Worm (Caenorhabditis elegans): Measurements from ENCODE around the gene prkl-1.

The prkl-1 gene

DNA sequence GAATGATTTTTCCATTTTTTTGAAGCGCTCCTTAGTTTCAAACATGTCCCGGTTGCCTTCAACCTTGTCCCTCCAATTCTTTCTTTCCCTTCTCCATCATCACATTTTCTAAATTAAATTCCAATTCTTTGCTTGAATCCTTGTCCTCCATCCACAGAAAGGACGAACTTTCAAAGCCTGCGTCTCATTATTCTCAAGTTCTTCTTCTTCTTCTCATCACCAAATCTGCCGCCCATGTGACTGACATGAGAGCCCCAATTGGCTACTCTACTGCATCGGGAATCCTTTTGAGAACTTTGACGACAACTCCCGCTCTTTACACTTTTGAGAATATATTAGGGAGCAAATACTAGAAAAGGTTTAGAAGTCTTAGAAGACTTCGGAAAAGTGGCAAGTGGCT is 30.1 kb downstream of the prkl-1 start:
- TF ChIP-seq B0019.2 (GFP tag; conservative IDR thresholded peaks at IDR 0.05): no peak

- no peak for TF ChIP-seq K11D2.4 (GFP tag; IDR thresholded peaks at IDR 0.05)
- TF ChIP-seq rec-8 (tag; optimal IDR thresholded peaks at IDR 0.05): no peak
Observed at ce11 chrIV:6954682-6955081, 32.1 kb downstream of the prkl-1 start.

- no peak for TF ChIP-seq lin-40 (tag; optimal IDR thresholded peaks at IDR 0.05)
Observed at ce11 chrIV:6951259-6951658, 35.5 kb downstream of the prkl-1 start.

DNA sequence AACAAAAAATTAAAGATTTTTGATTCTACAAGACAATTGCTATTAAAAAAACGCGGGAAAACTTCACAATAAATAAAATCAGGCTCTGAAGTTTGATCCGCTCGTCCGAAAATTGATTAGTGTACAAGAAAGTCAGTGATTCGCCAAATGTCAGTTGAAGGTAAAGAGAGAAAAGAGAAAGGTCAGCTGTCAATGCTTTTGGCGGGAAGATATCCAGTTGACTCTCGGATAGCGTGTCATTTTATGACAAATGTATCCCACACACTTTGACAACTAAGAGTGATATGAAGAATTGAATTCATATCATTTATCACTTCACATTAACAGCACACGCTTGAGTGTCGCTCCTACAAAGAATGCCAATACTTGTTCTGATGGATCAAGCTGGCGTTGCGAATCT is 39.9 kb downstream of the prkl-1 start:
- TF ChIP-seq hlh-12 (tag; optimal IDR thresholded peaks at IDR 0.05) (no peak), B0035.1 (tag; optimal IDR thresholded peaks at IDR 0.05) (no peak), Y95B8A.8 (GFP tag; IDR thresholded peaks at IDR 0.05) (no peak), snpc-1.3 (tag; optimal IDR thresholded peaks at IDR 0.05; ENCODE audit: insufficient read depth) (no peak), egrh-3 (GFP tag; IDR thresholded peaks at IDR 0.05) (no peak), dpl-1 (GFP tag; optimal IDR thresholded peaks at IDR 0.05) (no peak), pha-4 (tag; optimal IDR thresholded peaks at IDR 0.05) (no peak), nhr-179 (tag; optimal IDR thresholded peaks at IDR 0.05) (no peak), lin-40 (tag; optimal IDR thresholded peaks at IDR 0.05) (no peak), ztf-25 (GFP tag; IDR thresholded peaks at IDR 0.05) (no peak), ztf-6 (GFP tag; IDR thresholded peaks at IDR 0.05) (no peak), ekl-4 (GFP tag; IDR thresholded peaks at IDR 0.05) (no peak), F39B2.1 (GFP tag; IDR thresholded peaks at IDR 0.05) (no peak), K12H6.12 (tag; optimal IDR thresholded peaks at IDR 0.05) (no peak)

ce11 chrIV:6941101-6941500 is 45.6 kb downstream of the prkl-1 start:
- no peak for TF ChIP-seq sptf-2 (GFP tag; optimal IDR thresholded peaks at IDR 0.05)
- TF ChIP-seq tbp1 (GFP tag; optimal IDR thresholded peaks at IDR 0.05): no peak
- TF ChIP-seq snpc-1.3 (tag; optimal IDR thresholded peaks at IDR 0.05; ENCODE audit: insufficient read depth): no peak
- TF ChIP-seq rcor-1 (GFP tag; IDR thresholded peaks at IDR 0.05): no peak
- TF ChIP-seq dpl-1 (GFP tag; optimal IDR thresholded peaks at IDR 0.05): no peak
- TF ChIP-seq zim-3 (tag; optimal IDR thresholded peaks at IDR 0.05): no peak
- no peak for TF ChIP-seq mes-4 (tag; optimal IDR thresholded peaks at IDR 0.05)
- TF ChIP-seq ztf-6 (GFP tag; IDR thresholded peaks at IDR 0.05): no peak
- TF ChIP-seq ceh-91 (GFP tag; IDR thresholded peaks at IDR 0.05): no peak
- TF ChIP-seq K11D2.4 (GFP tag; IDR thresholded peaks at IDR 0.05): no peak
- TF ChIP-seq ama-1 (optimal IDR thresholded peaks at IDR 0.05): no peak
- no peak for TF ChIP-seq ama-1 (GFP tag; optimal IDR thresholded peaks at IDR 0.05)
- TF ChIP-seq F10E7.11 (tag; optimal IDR thresholded peaks at IDR 0.05): no peak
- no peak for TF ChIP-seq B0019.2 (GFP tag; conservative IDR thresholded peaks at IDR 0.05)

- no peak for TF ChIP-seq B0035.1 (tag; optimal IDR thresholded peaks at IDR 0.05)
- no peak for TF ChIP-seq snpc-1.3 (tag; optimal IDR thresholded peaks at IDR 0.05; ENCODE audit: insufficient read depth)
- no peak for TF ChIP-seq efl-1 (GFP tag; optimal IDR thresholded peaks at IDR 0.05)
Observed at ce11 chrIV:6937548-6937947, 49.2 kb downstream of the prkl-1 start, which contains the start of gene npr-12. npr-12 (minus strand) TSS chrIV:6937648.
